Fruit fly (Drosophila melanogaster) whole organism, embryonic: Measurements from ENCODE around the gene DPCoAC.

Experiments
- Ada2b ChIP-seq: fragments of 200-800 bp; sonication (Bioruptor generic); IDR thresholded peaks from 2 replicates; pipeline ENCODE4 v1.3.6; 2022; ENCODE audit warnings: missing biosample characterization, missing genetic modification characterization
- Antp ChIP-seq: fragments of 200-800 bp; sonication (Bioruptor generic); optimal IDR thresholded peaks from 3 replicates; lab custom pipeline; 2016; ENCODE audit warnings: missing biosample characterization, missing genetic modification characterization
- B-H2 ChIP-seq: fragments of 200-800 bp; sonication (Bioruptor generic); optimal IDR thresholded peaks from 2 replicates; lab custom pipeline; 2018; ENCODE audit warnings: missing biosample characterization, mild to moderate bottlenecking, missing genetic modification characterization
- BEAF-32 ChIP-seq: fragments of 200-800 bp; sonication (Bioruptor generic); optimal IDR thresholded peaks from 3 replicates; lab custom pipeline; 2017; ENCODE audit warnings: missing biosample characterization, missing genetic modification characterization, mild to moderate bottlenecking, moderate library complexity, missing genetic modification reagents
- CG12104 ChIP-seq: fragments of 200-800 bp; sonication (Bioruptor generic); optimal IDR thresholded peaks from 3 replicates; lab custom pipeline; 2016; ENCODE audit warnings: missing biosample characterization, missing genetic modification characterization
- CG14667 ChIP-seq: fragments of 200-800 bp; sonication (Bioruptor generic); IDR thresholded peaks from 2 replicates; pipeline ENCODE4 v1.3.6; 2022; ENCODE audit warnings: missing biosample characterization, missing genetic modification characterization
- CG15601 ChIP-seq: fragments of 200-800 bp; sonication (Bioruptor generic); optimal IDR thresholded peaks from 3 replicates; lab custom pipeline; 2019; ENCODE audit warnings: missing biosample characterization, mild to moderate bottlenecking, missing genetic modification characterization, moderate library complexity
- CG16863 ChIP-seq: fragments of 200-800 bp; sonication (Bioruptor generic); optimal IDR thresholded peaks from 3 replicates; lab custom pipeline; 2016; ENCODE audit warnings: missing biosample characterization, missing genetic modification characterization
- CG17385 ChIP-seq: fragments of 200-800 bp; sonication (Bioruptor generic); optimal IDR thresholded peaks from 3 replicates; lab custom pipeline; 2018; ENCODE audit warnings: missing biosample characterization, mild to moderate bottlenecking, missing genetic modification characterization
- CG17802 ChIP-seq: fragments of 200-800 bp; sonication (Bioruptor generic); optimal IDR thresholded peaks from 2 replicates; lab custom pipeline; 2018; ENCODE audit warnings: missing biosample characterization, mild to moderate bottlenecking, missing genetic modification characterization, moderate library complexity
- CG30403 ChIP-seq: fragments of 200-800 bp; sonication (Bioruptor generic); optimal IDR thresholded peaks from 3 replicates; lab custom pipeline; 2016; ENCODE audit warnings: missing biosample characterization, missing genetic modification characterization
- CG31441 ChIP-seq: fragments of 200-800 bp; sonication (Bioruptor generic); IDR thresholded peaks from 2 replicates; pipeline ENCODE4 v1.3.6; 2022; ENCODE audit warnings: missing biosample characterization, missing genetic modification characterization
- CG32532 ChIP-seq: fragments of 200-800 bp; sonication (Bioruptor generic); IDR thresholded peaks from 2 replicates; pipeline ENCODE4 v1.3.6; 2022; ENCODE audit warnings: missing biosample characterization, missing genetic modification characterization
- CG3995 ChIP-seq: fragments of 200-800 bp; sonication (Bioruptor generic); optimal IDR thresholded peaks from 3 replicates; lab custom pipeline; 2016; ENCODE audit warnings: missing biosample characterization, missing genetic modification characterization
- CG5180 ChIP-seq: fragments of 200-800 bp; sonication (Bioruptor generic); optimal IDR thresholded peaks from 3 replicates; lab custom pipeline; 2017; ENCODE audit warnings: missing biosample characterization, missing genetic modification characterization, mild to moderate bottlenecking, moderate library complexity, missing genetic modification reagents
- CG6689 ChIP-seq: fragments of 200-800 bp; sonication (Bioruptor generic); IDR thresholded peaks from 2 replicates; pipeline ENCODE4 v1.3.6; 2022; ENCODE audit warnings: missing biosample characterization, missing genetic modification characterization
- CG6791 ChIP-seq: fragments of 200-800 bp; sonication (Bioruptor generic); IDR thresholded peaks from 3 replicates; pipeline ENCODE4 v1.3.6; 2022; ENCODE audit warnings: missing biosample characterization, missing genetic modification characterization; ENCODE audit not compliant: partially characterized antibody
- D19A ChIP-seq: fragments of 200-800 bp; optimal IDR thresholded peaks from 3 replicates; lab custom pipeline; 2019; ENCODE audit warnings: missing biosample characterization, mild to moderate bottlenecking, missing genetic modification characterization, moderate library complexity
- D19B ChIP-seq: fragments of 200-800 bp; sonication (Bioruptor generic); optimal IDR thresholded peaks from 2 replicates; lab custom pipeline; 2017; ENCODE audit warnings: missing biosample characterization, mild to moderate bottlenecking, missing genetic modification characterization
- Dll ChIP-seq: fragments of 200-800 bp; sonication (Bioruptor generic); IDR thresholded peaks from 4 replicates; pipeline ENCODE4 v1.3.6; 2022; ENCODE audit warnings: missing biosample characterization, missing genetic modification characterization; ENCODE audit not compliant: partially characterized antibody
- Dp ChIP-seq: fragments of 200-800 bp; sonication (Bioruptor generic); optimal IDR thresholded peaks from 2 replicates; lab custom pipeline; 2018; ENCODE audit warnings: missing biosample characterization, mild to moderate bottlenecking, missing genetic modification characterization, moderate library complexity
- Fer3 ChIP-seq: fragments of 200-800 bp; sonication (Bioruptor generic); optimal IDR thresholded peaks from 2 replicates; lab custom pipeline; 2018; ENCODE audit warnings: missing biosample characterization, mild to moderate bottlenecking, missing genetic modification characterization, moderate library complexity
- Hmx ChIP-seq: fragments of 200-800 bp; sonication (Bioruptor generic); optimal IDR thresholded peaks from 2 replicates; lab custom pipeline; 2016; ENCODE audit warnings: missing biosample characterization, missing genetic modification characterization
- Hr51 ChIP-seq, 2 experiments: fragments of 200-800 bp; sonication (Bioruptor generic); optimal IDR thresholded peaks; 2 replicates in 1 of 2; 3 replicates in 1 of 2; lab custom pipeline; 2016 to 2018; ENCODE audit warnings: missing biosample characterization in 2 of 2, missing genetic modification characterization in 2 of 2, mild to moderate bottlenecking in 1 of 2, moderate library complexity in 1 of 2
- Hr78 ChIP-seq, 2 experiments: fragments of 200-800 bp in 1 of 2; fragments of >200 bp in 1 of 2; sonication (Bioruptor generic) in 1 of 2; optimal IDR thresholded peaks; 2 replicates each; lab custom pipeline; 2017 to 2019; ENCODE audit warnings: missing biosample characterization in 2 of 2, missing genetic modification characterization in 2 of 2, mild to moderate bottlenecking in 1 of 2, moderate library complexity in 1 of 2
- Scr ChIP-seq: fragments of 200-800 bp; sonication (Bioruptor generic); IDR thresholded peaks from 2 replicates; pipeline ENCODE4 v1.3.6; 2022; ENCODE audit warnings: missing biosample characterization, missing genetic modification characterization; ENCODE audit not compliant: partially characterized antibody
- Sry-β ChIP-seq: fragments of 200-800 bp; sonication (Bioruptor generic); optimal IDR thresholded peaks from 2 replicates; lab custom pipeline; 2018; ENCODE audit warnings: missing biosample characterization, mild to moderate bottlenecking, missing genetic modification characterization, moderate library complexity
- Ssrp ChIP-seq: fragments of 200-800 bp; sonication (Bioruptor generic); optimal IDR thresholded peaks from 2 replicates; lab custom pipeline; 2018; ENCODE audit warnings: missing biosample characterization, mild to moderate bottlenecking, missing genetic modification characterization, moderate library complexity
- ap ChIP-seq: fragments of 200-800 bp; sonication (Bioruptor generic); IDR thresholded peaks from 2 replicates; pipeline ENCODE4 v1.3.6; 2022; ENCODE audit warnings: missing biosample characterization, missing genetic modification characterization
- bcd ChIP-seq: fragments of 200-800 bp; sonication (Bioruptor generic); optimal IDR thresholded peaks from 2 replicates; lab custom pipeline; 2017; ENCODE audit warnings: missing biosample characterization, mild to moderate bottlenecking, missing genetic modification characterization
- bowl ChIP-seq: fragments of 200-800 bp; sonication (Bioruptor generic); IDR thresholded peaks from 2 replicates; pipeline ENCODE4 v1.3.6; 2022; ENCODE audit warnings: missing biosample characterization, missing genetic modification characterization
- caup ChIP-seq: fragments of 200-800 bp; sonication (Bioruptor generic); optimal IDR thresholded peaks from 3 replicates; lab custom pipeline; 2017; ENCODE audit warnings: missing biosample characterization, mild to moderate bottlenecking, missing genetic modification characterization, moderate library complexity; ENCODE audit not compliant: severe bottlenecking
- dati ChIP-seq: fragments of 200-800 bp; sonication (Bioruptor generic); IDR thresholded peaks from 2 replicates; pipeline ENCODE4 v1.3.6; 2022; ENCODE audit warnings: missing biosample characterization, missing genetic modification characterization
- gfzf ChIP-seq: fragments of 200-800 bp; sonication (Bioruptor generic); optimal IDR thresholded peaks from 2 replicates; lab custom pipeline; 2016; ENCODE audit warnings: missing biosample characterization, mild to moderate bottlenecking, missing genetic modification characterization, moderate library complexity
- hbn ChIP-seq: fragments of 200-800 bp; sonication (Bioruptor generic); IDR thresholded peaks from 2 replicates; pipeline ENCODE4 v1.3.6; 2022; ENCODE audit warnings: missing biosample characterization, missing genetic modification characterization; ENCODE audit not compliant: partially characterized antibody
- ind ChIP-seq: fragments of 200-800 bp; sonication (Bioruptor generic); optimal IDR thresholded peaks from 3 replicates; lab custom pipeline; 2016; ENCODE audit warnings: missing biosample characterization, missing genetic modification characterization
- inv ChIP-seq: fragments of 200-800 bp; sonication (Bioruptor generic); IDR thresholded peaks from 2 replicates; pipeline ENCODE4 v1.3.6; 2022; ENCODE audit warnings: missing biosample characterization, missing genetic modification characterization; ENCODE audit not compliant: partially characterized antibody
- knrl ChIP-seq: fragments of 200-800 bp; sonication (Bioruptor generic); IDR thresholded peaks from 3 replicates; pipeline ENCODE4 v1.3.6; 2022; ENCODE audit warnings: missing biosample characterization, missing genetic modification characterization; ENCODE audit not compliant: partially characterized antibody
- psq ChIP-seq: fragments of 200-800 bp; sonication (Bioruptor generic); optimal IDR thresholded peaks from 2 replicates; lab custom pipeline; 2017; ENCODE audit warnings: missing biosample characterization, missing genetic modification characterization
- rib ChIP-seq: fragments of 200-800 bp; sonication (Bioruptor generic); IDR thresholded peaks from 2 replicates; pipeline ENCODE4 v1.3.6; 2022; ENCODE audit warnings: missing biosample characterization, missing genetic modification characterization
- run ChIP-seq: fragments of 200-800 bp; sonication (Bioruptor generic); optimal IDR thresholded peaks from 3 replicates; lab custom pipeline; 2018; ENCODE audit warnings: missing biosample characterization, mild to moderate bottlenecking, missing genetic modification characterization
- scrt ChIP-seq: fragments of 200-800 bp; sonication (Bioruptor generic); optimal IDR thresholded peaks from 2 replicates; lab custom pipeline; 2018; ENCODE audit warnings: missing biosample characterization, mild to moderate bottlenecking, missing genetic modification characterization, moderate library complexity
- slp2 ChIP-seq: fragments of 200-800 bp; sonication (Bioruptor generic); optimal IDR thresholded peaks from 2 replicates; lab custom pipeline; 2016; ENCODE audit warnings: missing biosample characterization, missing genetic modification characterization
- tgo ChIP-seq: fragments of 200-800 bp; sonication (Bioruptor generic); IDR thresholded peaks from 3 replicates; pipeline ENCODE4 v1.3.6; 2022; ENCODE audit warnings: missing biosample characterization, missing genetic modification characterization
- unc-4 ChIP-seq: fragments of 200-800 bp; sonication (Bioruptor generic); IDR thresholded peaks from 2 replicates; pipeline ENCODE4 v1.3.6; 2022; ENCODE audit warnings: missing biosample characterization, missing genetic modification characterization; ENCODE audit not compliant: partially characterized antibody
- vvl ChIP-seq: fragments of 200-800 bp; sonication (Bioruptor generic); IDR thresholded peaks from 2 replicates; pipeline ENCODE4 v1.3.6; 2022; ENCODE audit warnings: missing biosample characterization, missing genetic modification characterization
- wek ChIP-seq: fragments of 200-800 bp; sonication (Bioruptor generic); optimal IDR thresholded peaks from 3 replicates; lab custom pipeline; 2018; ENCODE audit warnings: missing biosample characterization, mild to moderate bottlenecking, missing genetic modification characterization, moderate library complexity
- zfh2 ChIP-seq: fragments of 200-800 bp; sonication (Bioruptor generic); optimal IDR thresholded peaks from 2 replicates; lab custom pipeline; 2016; ENCODE audit warnings: missing biosample characterization, missing genetic modification characterization

DPCoAC gene

DNA sequence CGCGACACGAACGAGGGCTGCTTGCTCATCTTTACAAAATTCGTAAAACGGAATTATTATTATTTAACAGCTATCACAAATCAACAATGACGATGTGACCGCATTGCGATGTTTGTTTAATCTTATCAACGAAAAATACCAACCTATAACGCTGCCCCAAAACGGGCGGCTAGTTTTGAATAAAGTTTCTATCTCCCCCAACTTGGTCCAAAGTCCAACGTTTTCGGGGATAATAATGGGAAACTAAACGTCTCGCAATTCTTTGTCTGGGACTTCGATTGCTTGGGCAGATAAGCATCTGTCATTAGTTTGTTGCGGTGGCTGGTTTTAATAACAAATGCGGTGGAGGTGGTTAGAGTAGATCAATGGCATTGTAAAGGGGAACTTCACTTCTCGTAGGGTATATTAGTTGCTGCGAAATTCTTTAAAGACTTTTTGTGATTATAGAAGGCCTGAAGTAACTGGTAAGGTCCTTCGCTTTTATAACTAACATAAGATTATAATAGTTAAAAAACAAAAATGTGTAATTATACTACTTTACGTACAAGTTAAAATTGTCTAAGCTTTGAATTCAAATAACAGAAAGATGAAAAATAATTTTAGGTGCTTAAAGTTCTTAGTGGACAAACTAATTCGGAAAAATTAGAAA is 2.7 kb upstream of the DPCoAC start, which contains the start of gene CG15922 (continued):
- TF ChIP-seq hbn (GFP tag; lab: Robert Waterston, UW): no peak
- TF ChIP-seq CG6689 (GFP tag; lab: Robert Waterston, UW): 0 out of 2 replicates have a peak, but pooled peaks have one; percentile 22
- peak; percentile 20 for TF ChIP-seq BEAF-32 (GFP tag; lab: Kevin White, UChicago)
- peak; percentile 82 for TF ChIP-seq D19A
- no peak for TF ChIP-seq Hr78 (GFP tag; optimal IDR thresholded peaks at IDR 0.05; lab: Kevin White, UChicago)
- TF ChIP-seq CG16863: no peak
- no peak for TF ChIP-seq CG17385 (GFP tag; lab: Kevin White, UChicago)
- no peak for TF ChIP-seq B-H2 (GFP tag; lab: Kevin White, UChicago)
- TF ChIP-seq CG31441 (GFP tag; lab: Robert Waterston, UW): no peak
- TF ChIP-seq ap (GFP tag; lab: Robert Waterston, UW): 0 out of 2 replicates have a peak, but pooled peaks have one; percentile 31
- TF ChIP-seq unc-4 (GFP tag; lab: Robert Waterston, UW): 0 out of 2 replicates have a peak, but pooled peaks have one; percentile 13
- TF ChIP-seq Dp (GFP tag; lab: Kevin White, UChicago): peak; percentile 83
- TF ChIP-seq Scr: no peak
- no peak for TF ChIP-seq wek (GFP tag; lab: Kevin White, UChicago)
- TF ChIP-seq CG14667: no peak
- no peak for TF ChIP-seq rib (GFP tag; lab: Robert Waterston, UW)
- peak in 1 of 2 experiments; percentile 16 for TF ChIP-seq Hr51 (GFP tag; optimal IDR thresholded peaks at IDR 0.05; lab: Kevin White, UChicago)
- no peak for TF ChIP-seq scrt (GFP tag; lab: Kevin White, UChicago)
- TF ChIP-seq CG5180 (GFP tag; lab: Kevin White, UChicago): peak; percentile 31
- TF ChIP-seq knrl (GFP tag; lab: Robert Waterston, UW): no peak
- no peak for TF ChIP-seq Ada2b
- TF ChIP-seq psq (GFP tag; lab: Kevin White, UChicago): no peak
- TF ChIP-seq inv (GFP tag; lab: Robert Waterston, UW): no peak
- no peak for TF ChIP-seq CG32532 (GFP tag; lab: Robert Waterston, UW)
- TF ChIP-seq Antp (GFP tag; lab: Kevin White, UChicago): no peak
- TF ChIP-seq CG17802 (tag; lab: Kevin White, UChicago): no peak
- TF ChIP-seq vvl (GFP tag; lab: Robert Waterston, UW): peak; percentile 27; the same call in 1 of the 2 replicates
- TF ChIP-seq zfh2 (GFP tag; lab: Kevin White, UChicago): no peak
- peak; percentile 32 for TF ChIP-seq bcd
- no peak for TF ChIP-seq dati (GFP tag; lab: Robert Waterston, UW)
- no peak for TF ChIP-seq Dll (GFP tag; lab: Robert Waterston, UW)
- no peak for TF ChIP-seq Fer3
- TF ChIP-seq bowl: no peak
- TF ChIP-seq gfzf: peak; percentile 77
- no peak for TF ChIP-seq run (tag; lab: Kevin White, UChicago)
- peak; percentile 38 for TF ChIP-seq Ssrp
- peak; percentile 17 for TF ChIP-seq CG15601 (tag; lab: Kevin White, UChicago)
- TF ChIP-seq tgo (GFP tag; lab: Robert Waterston, UW): no peak
- no peak for TF ChIP-seq ind (GFP tag; lab: Kevin White, UChicago)
- peak; percentile 67 for TF ChIP-seq D19B (GFP tag; lab: Kevin White, UChicago)
- TF ChIP-seq CG12104 (GFP tag; lab: Kevin White, UChicago): peak; percentile 39
- TF ChIP-seq slp2: no peak
- peak; percentile 10 for TF ChIP-seq CG30403 (GFP tag; lab: Kevin White, UChicago)
- TF ChIP-seq Hmx: no peak
- TF ChIP-seq Sry-β (GFP tag; lab: Kevin White, UChicago): no peak
- peak; percentile 80 for TF ChIP-seq CG3995
- no peak for TF ChIP-seq CG6791 (GFP tag; lab: Robert Waterston, UW)
- TF ChIP-seq caup (GFP tag; lab: Kevin White, UChicago): no peak
